Worm (Caenorhabditis elegans) whole organism, L4 larva: Measurements from ENCODE around the gene gst-29.

Experiments
- D1046.2 ChIP-seq: fragments of 200-800 bp; sonication (Bioruptor generic); IDR thresholded peaks from 2 replicates; pipeline ENCODE4 v1.3.6; 2022; ENCODE audit warnings: missing genetic modification characterization, missing compliant biosample characterization
- F10B5.3 ChIP-seq: sonication (generic microtip); optimal IDR thresholded peaks from 2 replicates; lab custom pipeline; 2016; ENCODE audit warnings: mild to moderate bottlenecking, missing genetic modification characterization, missing compliant biosample characterization
- F26F4.8 ChIP-seq: fragments of 200-800 bp; sonication (Bioruptor generic); conservative IDR thresholded peaks from 2 replicates; pipeline ENCODE4 v1.3.6; 2022; ENCODE audit warnings: missing genetic modification characterization, missing compliant biosample characterization
- F37D6.2 ChIP-seq: sonication (generic microtip); optimal IDR thresholded peaks from 2 replicates; lab custom pipeline; 2016; ENCODE audit warnings: mild to moderate bottlenecking, missing genetic modification characterization, missing compliant biosample characterization
- F44E2.7 ChIP-seq: fragments of 200-800 bp; sonication (Bioruptor generic); IDR thresholded peaks from 2 replicates; pipeline ENCODE4 v2.1.2; 2022; ENCODE audit warnings: missing genetic modification characterization, missing compliant biosample characterization
- R02D3.7 ChIP-seq: fragments of 150-350 bp; sonication (generic microtip); optimal IDR thresholded peaks from 3 replicates; lab custom pipeline; 2014; ENCODE audit warnings: missing biosample characterization, missing genetic modification characterization
- Y48G9A.11 ChIP-seq: fragments of 200-800 bp; sonication (Bioruptor generic); IDR thresholded peaks from 2 replicates; pipeline ENCODE4 v1.3.6; 2022; ENCODE audit warnings: missing genetic modification reagents, missing genetic modification characterization, missing compliant biosample characterization
- ceh-20 ChIP-seq: fragments of 200-800 bp; sonication (Bioruptor generic); IDR thresholded peaks from 2 replicates; pipeline ENCODE4 v1.3.6; 2022; ENCODE audit warnings: missing genetic modification reagents, missing genetic modification characterization, missing compliant biosample characterization
- ceh-28 ChIP-seq: fragments of 150-350 bp; optimal IDR thresholded peaks from 2 replicates; lab custom pipeline; 2014; ENCODE audit warnings: missing biosample characterization, missing genetic modification reagents, missing genetic modification characterization
- ceh-44 ChIP-seq: fragments of 200-800 bp; sonication (Bioruptor generic); IDR thresholded peaks from 2 replicates; pipeline ENCODE4 v1.3.6; 2022; ENCODE audit warnings: missing genetic modification reagents, missing genetic modification characterization, missing compliant biosample characterization
- ctbp-1 ChIP-seq: fragments of 200-800 bp; sonication (Bioruptor generic); IDR thresholded peaks from 2 replicates; pipeline ENCODE4 v1.3.6; 2022; ENCODE audit warnings: missing genetic modification reagents, missing genetic modification characterization, missing compliant biosample characterization
- daf-8 ChIP-seq: fragments of 200-800 bp; sonication (Bioruptor generic); IDR thresholded peaks from 2 replicates; pipeline ENCODE4 v1.3.6; 2022; ENCODE audit warnings: missing genetic modification characterization, missing compliant biosample characterization
- dmd-6 ChIP-seq: fragments of 200-800 bp; sonication (Bioruptor generic); IDR thresholded peaks from 2 replicates; pipeline ENCODE4 v1.3.6; 2022; ENCODE audit warnings: missing genetic modification reagents, missing genetic modification characterization, missing compliant biosample characterization
- dmd-9 ChIP-seq: fragments of 200-800 bp; sonication (Bioruptor generic); IDR thresholded peaks from 2 replicates; pipeline ENCODE4 v1.3.6; 2022; ENCODE audit warnings: missing genetic modification reagents, missing genetic modification characterization, missing compliant biosample characterization
- dpl-1 ChIP-seq: fragments of 150-350 bp; optimal IDR thresholded peaks from 2 replicates; lab custom pipeline; 2014; ENCODE audit warnings: missing biosample characterization, missing genetic modification reagents, missing genetic modification characterization
- duxl-1 ChIP-seq: sonication (generic microtip); optimal IDR thresholded peaks from 2 replicates; lab custom pipeline; 2016; ENCODE audit warnings: mild to moderate bottlenecking, missing genetic modification characterization, moderate library complexity, missing compliant biosample characterization; ENCODE audit not compliant: poor library complexity
- fkh-10 ChIP-seq: fragments of 150-350 bp; optimal IDR thresholded peaks from 2 replicates; lab custom pipeline; 2014; ENCODE audit warnings: missing biosample characterization, missing genetic modification reagents, missing genetic modification characterization
- fos-1 ChIP-seq: fragments of 150-350 bp; optimal IDR thresholded peaks from 2 replicates; lab custom pipeline; 2014; ENCODE audit warnings: missing biosample characterization, missing genetic modification characterization
- gei-8 ChIP-seq: fragments of 200-800 bp; sonication (Bioruptor generic); optimal IDR thresholded peaks from 2 replicates; lab custom pipeline; 2018; ENCODE audit warnings: mild to moderate bottlenecking, missing genetic modification characterization, missing compliant biosample characterization
- hif-1 ChIP-seq, 2 experiments: sonication (generic microtip); optimal IDR thresholded peaks; 2 replicates each; lab custom pipeline; 2016 to 2017; ENCODE audit warnings: missing compliant biosample characterization in 2 of 2, missing genetic modification characterization in 2 of 2, missing genetic modification reagents in 2 of 2, missing genotype in 2 of 2, mild to moderate bottlenecking in 1 of 2
- hlh-30 ChIP-seq: sonication (generic microtip); optimal IDR thresholded peaks from 2 replicates; lab custom pipeline; 2017; ENCODE audit warnings: antibody characterized with exemption, mild to moderate bottlenecking, missing genetic modification characterization, missing compliant biosample characterization; ENCODE audit not compliant: insufficient read depth
- jun-1 ChIP-seq: fragments of 150-350 bp; optimal IDR thresholded peaks from 2 replicates; lab custom pipeline; 2014; ENCODE audit warnings: missing biosample characterization, missing genetic modification reagents, missing genetic modification characterization
- lin-29 ChIP-seq: fragments of 200-800 bp; sonication (Bioruptor generic); IDR thresholded peaks from 2 replicates; pipeline ENCODE4 v1.3.6; 2022; ENCODE audit warnings: missing genetic modification reagents, missing genetic modification characterization, missing compliant biosample characterization
- lin-39 ChIP-seq: fragments of 150-350 bp; optimal IDR thresholded peaks from 2 replicates; lab custom pipeline; 2014; ENCODE audit warnings: missing biosample characterization, missing genetic modification reagents, missing genetic modification characterization
- lir-3 ChIP-seq: sonication (generic microtip); optimal IDR thresholded peaks from 2 replicates; lab custom pipeline; 2016; ENCODE audit warnings: mild to moderate bottlenecking, missing genetic modification characterization, missing compliant biosample characterization
- lsy-2 ChIP-seq, 2 experiments: fragments of 150-350 bp in 1 of 2; sonication (generic microtip) in 1 of 2; optimal IDR thresholded peaks; 2 replicates each; lab custom pipeline; 2014 to 2017; ENCODE audit warnings: missing biosample characterization in 2 of 2, missing genetic modification characterization in 2 of 2
- mep-1 ChIP-seq: fragments of 150-350 bp; sonication (generic microtip); optimal IDR thresholded peaks from 3 replicates; lab custom pipeline; 2014; ENCODE audit warnings: missing biosample characterization, missing genetic modification characterization
- mxl-3 ChIP-seq: fragments of 200-800 bp; sonication (Bioruptor generic); optimal IDR thresholded peaks from 2 replicates; lab custom pipeline; 2018; ENCODE audit warnings: mild to moderate bottlenecking, missing genetic modification characterization, missing compliant biosample characterization
- nhr-28 ChIP-seq: fragments of 150-350 bp; optimal IDR thresholded peaks from 2 replicates; lab custom pipeline; 2014; ENCODE audit warnings: missing biosample characterization, missing genetic modification characterization
- nhr-6 ChIP-seq: fragments of 150-350 bp; optimal IDR thresholded peaks from 2 replicates; lab custom pipeline; 2014; ENCODE audit warnings: missing biosample characterization, missing genetic modification characterization
- pha-4 ChIP-seq, 2 experiments: fragments of 150-350 bp in 1 of 2; fragments of 200-800 bp in 1 of 2; sonication (Bioruptor generic) in 1 of 2; IDR thresholded peaks in 1 of 2; optimal IDR thresholded peaks in 1 of 2; 2 replicates each; pipeline versions ENCODE4 v1.3.6 to Lab custom; 2014 to 2022; ENCODE audit warnings: missing genetic modification characterization in 2 of 2, missing genetic modification reagents in 2 of 2, missing biosample characterization in 1 of 2, missing compliant biosample characterization in 1 of 2
- php-3 ChIP-seq: fragments of 200-800 bp; sonication (Bioruptor generic); IDR thresholded peaks from 2 replicates; pipeline ENCODE4 v1.3.6; 2022; ENCODE audit warnings: missing genetic modification reagents, missing genetic modification characterization, missing compliant biosample characterization
- pqm-1 ChIP-seq: sonication (generic microtip); optimal IDR thresholded peaks from 2 replicates; lab custom pipeline; 2017; ENCODE audit warnings: missing biosample characterization, missing genetic modification characterization
- snpc-1.2 ChIP-seq: fragments of 200-800 bp; sonication (Bioruptor generic); IDR thresholded peaks from 2 replicates; pipeline ENCODE4 v1.3.6; 2022; ENCODE audit warnings: missing genetic modification reagents, missing genetic modification characterization, missing compliant biosample characterization
- tag-97 ChIP-seq: fragments of 200-800 bp; sonication (Bioruptor generic); IDR thresholded peaks from 2 replicates; pipeline ENCODE4 v1.3.6; 2022; ENCODE audit warnings: missing genetic modification characterization, missing compliant biosample characterization
- unc-62 ChIP-seq, 3 experiments: fragments of 150-350 bp in 1 of 3; sonication (generic microtip); optimal IDR thresholded peaks in 2 of 3; peaks in 1 of 3; 1 replicate in 1 of 3; 2 replicates in 2 of 3; lab custom pipeline; 2014 to 2017; ENCODE audit warnings: missing biosample characterization in 3 of 3, missing genetic modification characterization in 3 of 3, missing genetic modification reagents in 3 of 3, missing genotype in 1 of 3
- zfp-2 ChIP-seq: sonication (generic microtip); optimal IDR thresholded peaks from 2 replicates; lab custom pipeline; 2016; ENCODE audit warnings: mild to moderate bottlenecking, missing genetic modification characterization, missing compliant biosample characterization
- zfp-3 ChIP-seq: fragments of 200-800 bp; sonication (Bioruptor generic); conservative IDR thresholded peaks from 2 replicates; pipeline ENCODE4 v1.3.6; 2022; ENCODE audit warnings: missing genetic modification reagents, missing genetic modification characterization, missing compliant biosample characterization

The gst-29 gene

ce11 chrII:15185289-15185688 lies 15.6 kb upstream of the gst-29 start, which contains the start of gene gst-35:
Gene gst-35 (minus strand): TSS chrII:15185389.
- no peak for TF ChIP-seq hif-1 (tag; optimal IDR thresholded peaks at IDR 0.05; lab: Kevin White, UChicago)
- no peak for TF ChIP-seq lsy-2 (tag; optimal IDR thresholded peaks at IDR 0.05; lab: Kevin White, UChicago)
- TF ChIP-seq unc-62 (GFP tag; optimal IDR thresholded peaks at IDR 0.05 in 1 of 2; lab: Kevin White, UChicago), result no peak
- TF ChIP-seq unc-62 (tag; optimal IDR thresholded peaks at IDR 0.05; lab: Kevin White, UChicago), result no peak
- TF ChIP-seq hlh-30 (tag; lab: Kevin White, UChicago), result no peak
- no peak for TF ChIP-seq dpl-1 (GFP tag; lab: Kevin White, UChicago)
- no peak for TF ChIP-seq pha-4 (GFP tag; IDR thresholded peaks at IDR 0.05; lab: Robert Waterston, UW)
- TF ChIP-seq pha-4 (tag; optimal IDR thresholded peaks at IDR 0.05; lab: Kevin White, UChicago), result no peak
- TF ChIP-seq R02D3.7 (tag; lab: Kevin White, UChicago), result no peak
- TF ChIP-seq dmd-6 (GFP tag; lab: Robert Waterston, UW), result no peak
- TF ChIP-seq duxl-1 (tag; lab: Kevin White, UChicago), result no peak
- no peak for TF ChIP-seq mxl-3 (GFP tag; lab: Kevin White, UChicago)
- no peak for TF ChIP-seq php-3 (GFP tag; lab: Robert Waterston, UW)

- TF ChIP-seq lir-3 (tag; lab: Kevin White, UChicago) (no peak), zfp-2 (tag; lab: Kevin White, UChicago) (no peak), zfp-3 (GFP tag; lab: Robert Waterston, UW) (no peak), pqm-1 (tag; lab: Kevin White, UChicago) (no peak), tag-97 (GFP tag; lab: Robert Waterston, UW) (no peak), dmd-6 (GFP tag; lab: Robert Waterston, UW) (no peak), nhr-6 (no peak), nhr-28 (tag; lab: Kevin White, UChicago) (no peak), jun-1 (no peak), lin-39 (tag; lab: Kevin White, UChicago) (no peak), F37D6.2 (tag; lab: Kevin White, UChicago) (no peak), ceh-20 (GFP tag; lab: Robert Waterston, UW) (no peak), mep-1 (tag; lab: Kevin White, UChicago) (no peak)
Observed at ce11 chrII:15183139-15183538, 13.5 kb upstream of the gst-29 start, which contains the start of gene gst-34. Gene gst-34 (minus strand): TSS chrII:15183239.

ce11 chrII:15178494-15178893 lies 8.8 kb upstream of the gst-29 start, which contains the start of gene gst-32:
Gene gst-32 (minus strand): TSS chrII:15178594.
- TF ChIP-seq ctbp-1 (GFP tag; lab: Robert Waterston, UW), result no peak
- TF ChIP-seq D1046.2 (GFP tag; lab: Robert Waterston, UW), result no peak
- TF ChIP-seq F44E2.7 (GFP tag; lab: Robert Waterston, UW), result no peak
- TF ChIP-seq Y48G9A.11 (GFP tag; lab: Robert Waterston, UW), result no peak
- TF ChIP-seq zfp-3 (GFP tag; lab: Robert Waterston, UW), result no peak
- TF ChIP-seq lin-29 (GFP tag; lab: Robert Waterston, UW), result no peak
- no peak for TF ChIP-seq ceh-28 (tag; lab: Kevin White, UChicago)
- TF ChIP-seq, all 104 proteins: peak for 0

- no peak for TF ChIP-seq dmd-9 (GFP tag; lab: Robert Waterston, UW)
- TF ChIP-seq fkh-10 (GFP tag; lab: Kevin White, UChicago), result no peak
- no peak for TF ChIP-seq fos-1 (tag; lab: Kevin White, UChicago)
- TF ChIP-seq daf-8 (GFP tag; lab: Robert Waterston, UW), result no peak
- TF ChIP-seq F10B5.3 (tag; lab: Kevin White, UChicago), result no peak
- TF ChIP-seq snpc-1.2 (GFP tag; lab: Robert Waterston, UW), result no peak
- TF ChIP-seq lin-29 (GFP tag; lab: Robert Waterston, UW), result no peak
- TF ChIP-seq gei-8 (GFP tag; lab: Kevin White, UChicago), result no peak
- no peak for TF ChIP-seq F26F4.8 (GFP tag; lab: Robert Waterston, UW)
- TF ChIP-seq R02D3.7 (tag; lab: Kevin White, UChicago), result no peak
- TF ChIP-seq nhr-6, result no peak
- TF ChIP-seq ceh-44 (GFP tag; lab: Robert Waterston, UW), result no peak
- TF ChIP-seq, all 104 proteins: peak for 0
Observed at ce11 chrII:15175643-15176042, 6.0 kb upstream of the gst-29 start, which contains the start of gene Y53F4B.36. Gene Y53F4B.36 (plus strand): TSS chrII:15175943.
